Worm (Caenorhabditis elegans): ENCODE measurements around the gene ugt-12.

ce11 chrV:4932814-4933213 is 43.4 kb upstream of the ugt-12 start, which contains the start of gene C02E7.10:
- TF ChIP-seq nhr-77 (tag; optimal IDR thresholded peaks at IDR 0.05) (no peak), dmd-8 (GFP tag; IDR thresholded peaks at IDR 0.05) (no peak), sdz-12 (GFP tag; optimal IDR thresholded peaks at IDR 0.05) (no peak), ztf-11 (tag; optimal IDR thresholded peaks at IDR 0.05) (no peak), unc-39 (tag; optimal IDR thresholded peaks at IDR 0.05) (no peak), unc-62 (GFP tag; optimal IDR thresholded peaks at IDR 0.05 in 1 of 2) (peak in 1 of 2 experiments; percentile 90), unc-62 (tag; optimal IDR thresholded peaks at IDR 0.05) (no peak), fos-1 (tag; optimal IDR thresholded peaks at IDR 0.05) (no peak), lin-13 (GFP tag; optimal IDR thresholded peaks at IDR 0.05) (no peak), nhr-76 (tag; optimal IDR thresholded peaks at IDR 0.05) (no peak), saeg-2 (GFP tag; IDR thresholded peaks at IDR 0.05) (no peak), ZK546.5 (tag; optimal IDR thresholded peaks at IDR 0.05) (no peak)
